Fruit fly (Drosophila melanogaster): ENCODE results near the gene Hexo2.

Gene Hexo2

dm6 chrX:8723393-8723987, 14.0 kb downstream of the Hexo2 start:
- TF ChIP-seq CG7368 (GFP tag; optimal IDR thresholded peaks at IDR 0.05) = no peak
- TF ChIP-seq CG6792 (GFP tag; optimal IDR thresholded peaks at IDR 0.05) = no peak

dm6 chrX:8724815-8725214, 15.4 kb downstream of the Hexo2 start:
- TF ChIP-seq CG8119 (GFP tag; IDR thresholded peaks at IDR 0.05) (no peak), Met (GFP tag; optimal IDR thresholded peaks at IDR 0.05) (no peak), net (GFP tag; optimal IDR thresholded peaks at IDR 0.05) (no peak), CG15336 (GFP tag; IDR thresholded peaks at IDR 0.05) (no peak), pdm3 (GFP tag; optimal IDR thresholded peaks at IDR 0.05) (no peak), dsx (GFP tag; optimal IDR thresholded peaks at IDR 0.05; ENCODE audit: poor library complexity, severe bottlenecking) (no peak), CG34406 (GFP tag; optimal IDR thresholded peaks at IDR 0.05) (no peak), Hr4 (GFP tag; optimal IDR thresholded peaks at IDR 0.05) (no peak)

- no peak for TF ChIP-seq pdm3 (GFP tag; optimal IDR thresholded peaks at IDR 0.05)
- no peak for TF ChIP-seq CG1621 (tag; optimal IDR thresholded peaks at IDR 0.05)
- TF ChIP-seq fd85E (GFP tag; optimal IDR thresholded peaks at IDR 0.05) = no peak
These were observed 15.8 kb downstream of the Hexo2 start for dm6 chrX:8725238-8725637.

- no peak for TF ChIP-seq CG34406 (GFP tag; optimal IDR thresholded peaks at IDR 0.05)
- no peak for TF ChIP-seq lz (GFP tag; optimal IDR thresholded peaks at IDR 0.05)
- no peak for TF ChIP-seq salr (GFP tag; optimal IDR thresholded peaks at IDR 0.05)
- TF ChIP-seq Sox15 (GFP tag; optimal IDR thresholded peaks at IDR 0.05) = no peak
- no peak for TF ChIP-seq Gug (GFP tag; IDR thresholded peaks at IDR 0.05)
These were observed 17.4 kb downstream of the Hexo2 start for dm6 chrX:8726816-8727215.

- TF ChIP-seq CG6792 (GFP tag; optimal IDR thresholded peaks at IDR 0.05) (no peak), svp (GFP tag) (peak; percentile 29), Eip78C (GFP tag) (peak; percentile 12)
These were observed 18.6 kb downstream of the Hexo2 start for dm6 chrX:8728030-8728429.

dm6 chrX:8730306-8730705, 20.9 kb downstream of the Hexo2 start:
- TF ChIP-seq vri (GFP tag; optimal IDR thresholded peaks at IDR 0.05) (peak; percentile 39), spab (GFP tag; optimal IDR thresholded peaks at IDR 0.05) (peak; percentile 45), CG11294 (GFP tag; IDR thresholded peaks at IDR 0.05) (no peak), CG6276 (GFP tag; optimal IDR thresholded peaks at IDR 0.05) (no peak), Gug (GFP tag; IDR thresholded peaks at IDR 0.05) (no peak), OdsH (GFP tag; optimal IDR thresholded peaks at IDR 0.05) (peak; percentile 39), salr (GFP tag; optimal IDR thresholded peaks at IDR 0.05) (peak in 1 of 2 experiments; percentile 30), cyc (GFP tag; optimal IDR thresholded peaks at IDR 0.05) (peak; percentile 58), ss (GFP tag; optimal IDR thresholded peaks at IDR 0.05) (peak; percentile 42 to 57), CG6792 (GFP tag; optimal IDR thresholded peaks at IDR 0.05) (peak; percentile 44), net (GFP tag; optimal IDR thresholded peaks at IDR 0.05) (peak; percentile 0), fd59A (GFP tag; optimal IDR thresholded peaks at IDR 0.05) (peak; percentile 45), Ets21C (GFP tag; optimal IDR thresholded peaks at IDR 0.05) (peak; percentile 11), CG15336 (GFP tag; IDR thresholded peaks at IDR 0.05) (peak; percentile 23; the same call in 1 of the 2 replicates), CG7368 (GFP tag; optimal IDR thresholded peaks at IDR 0.05) (no peak), CG1621 (tag; optimal IDR thresholded peaks at IDR 0.05) (peak; percentile 56), CG10631 (GFP tag; optimal IDR thresholded peaks at IDR 0.05) (peak; percentile 64), CG4318 (GFP tag; optimal IDR thresholded peaks at IDR 0.05) (no peak), CG11762 (GFP tag; optimal IDR thresholded peaks at IDR 0.05; ENCODE audit: insufficient read depth) (no peak), fd85E (GFP tag; optimal IDR thresholded peaks at IDR 0.05) (no peak), acj6 (GFP tag; optimal IDR thresholded peaks at IDR 0.05) (peak; percentile 45), CG8319 (GFP tag; optimal IDR thresholded peaks at IDR 0.05) (no peak), CG6854 (GFP tag; optimal IDR thresholded peaks at IDR 0.05) (no peak), Eip75B (GFP tag; optimal IDR thresholded peaks at IDR 0.05) (peak; percentile 55), CG3032 (tag; optimal IDR thresholded peaks at IDR 0.05) (peak; percentile 56), Sox102F (GFP tag; optimal IDR thresholded peaks at IDR 0.05) (peak; percentile 31), svp (GFP tag) (peak; percentile 52), CG16779 (tag; optimal IDR thresholded peaks at IDR 0.05) (no peak), CG31627 (GFP tag; optimal IDR thresholded peaks at IDR 0.05) (peak; percentile 57), Hr38 (GFP tag; optimal IDR thresholded peaks at IDR 0.05) (no peak), Hr4 (GFP tag; optimal IDR thresholded peaks at IDR 0.05) (peak; percentile 41), Hr39 (GFP tag; optimal IDR thresholded peaks at IDR 0.05) (peak; percentile 56), lz (GFP tag; optimal IDR thresholded peaks at IDR 0.05) (peak; percentile 56), dsx (GFP tag; optimal IDR thresholded peaks at IDR 0.05; ENCODE audit: poor library complexity, severe bottlenecking) (peak; percentile 44)
